Worm (Caenorhabditis elegans) whole organism, young adult: ENCODE results near the gene T24C4.3.

Source experiments
- F37B4.10 ChIP-seq: fragments of 200-800 bp; sonication (Bioruptor generic); IDR thresholded peaks from 2 replicates; pipeline ENCODE4 v1.3.6; 2022; ENCODE audit warnings: missing genetic modification characterization, missing compliant biosample characterization
- F57A8.1 ChIP-seq: fragments of 200-800 bp; sonication (Bioruptor generic); optimal IDR thresholded peaks from 2 replicates; lab custom pipeline; 2018; ENCODE audit warnings: mild to moderate bottlenecking, missing genetic modification characterization, moderate library complexity, missing compliant biosample characterization
- Y95B8A.8 ChIP-seq: fragments of 200-800 bp; sonication (Bioruptor generic); IDR thresholded peaks from 2 replicates; pipeline ENCODE4 v1.3.6; 2022; ENCODE audit warnings: missing genetic modification reagents, missing genetic modification characterization, missing compliant biosample characterization
- attf-5 ChIP-seq: fragments of 200-800 bp; sonication (Bioruptor generic); optimal IDR thresholded peaks from 2 replicates; lab custom pipeline; 2018; ENCODE audit warnings: mild to moderate bottlenecking, missing genetic modification characterization, missing compliant biosample characterization
- attf-6 ChIP-seq: fragments of 200-800 bp; sonication (Bioruptor generic); IDR thresholded peaks from 2 replicates; pipeline ENCODE4 v1.3.6; 2022; ENCODE audit warnings: missing genetic modification reagents, missing genetic modification characterization, missing compliant biosample characterization
- madf-3 ChIP-seq: fragments of 200-800 bp; sonication (Bioruptor generic); IDR thresholded peaks from 2 replicates; pipeline ENCODE4 v1.3.6; 2022; ENCODE audit warnings: missing genetic modification reagents, missing genetic modification characterization, missing compliant biosample characterization
- pha-4 ChIP-seq: fragments of 150-350 bp; sonication (generic microtip); optimal IDR thresholded peaks from 2 replicates; lab custom pipeline; 2014; ENCODE audit warnings: missing biosample characterization, missing genetic modification reagents, missing genetic modification characterization
- sdz-38 ChIP-seq: sonication (generic microtip); optimal IDR thresholded peaks from 2 replicates; lab custom pipeline; 2016; ENCODE audit warnings: missing genotype, missing genetic modification characterization, missing compliant biosample characterization
- somi-1 ChIP-seq: fragments of 200-800 bp; sonication (Bioruptor generic); optimal IDR thresholded peaks from 2 replicates; lab custom pipeline; 2018; ENCODE audit warnings: mild to moderate bottlenecking, missing genetic modification characterization, missing compliant biosample characterization
- unc-62 ChIP-seq: fragments of 150-350 bp; optimal IDR thresholded peaks from 2 replicates; lab custom pipeline; 2014; ENCODE audit warnings: missing biosample characterization, missing genetic modification reagents, missing genetic modification characterization

DNA sequence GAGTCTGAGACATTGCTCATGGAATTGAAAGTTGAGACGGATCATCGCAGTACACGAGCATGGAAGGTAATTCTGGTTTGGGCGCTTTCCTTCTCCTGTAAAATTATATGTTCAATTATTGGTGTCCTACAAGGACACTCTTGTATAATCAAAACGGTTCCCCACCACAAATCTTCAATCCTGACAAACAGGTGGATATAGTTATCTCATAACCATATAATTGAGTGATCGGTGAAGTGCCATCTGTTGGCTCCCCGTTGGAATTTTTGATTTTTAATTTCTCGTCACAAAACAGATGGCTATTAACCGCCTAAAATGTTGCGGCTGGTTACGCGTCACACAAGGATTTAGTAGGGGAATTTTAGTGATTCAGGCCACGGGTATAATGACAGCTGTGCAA is 3.4 kb downstream of the T24C4.3 start:
- TF ChIP-seq attf-6 (GFP tag; lab: Robert Waterston, UW) = no peak
- no peak for TF ChIP-seq sdz-38 (tag; lab: Kevin White, UChicago)
- TF ChIP-seq pha-4 (tag; lab: Kevin White, UChicago) = no peak
- TF ChIP-seq unc-62 (GFP tag; lab: Kevin White, UChicago) = no peak
- TF ChIP-seq attf-5 = no peak
- TF ChIP-seq F57A8.1 (GFP tag; lab: Kevin White, UChicago) = no peak
- TF ChIP-seq F37B4.10 (GFP tag; lab: Robert Waterston, UW) = no peak
- TF ChIP-seq Y95B8A.8 (GFP tag; lab: Robert Waterston, UW) = no peak
- no peak for TF ChIP-seq madf-3 (GFP tag; lab: Robert Waterston, UW)
- no peak for TF ChIP-seq somi-1 (GFP tag; lab: Kevin White, UChicago)
